Fruit fly (Drosophila melanogaster) whole organism, pupa: ENCODE results near the gene CG12171.

Experiments
- CG10348 ChIP-seq: fragments of 200-800 bp; sonication (Bioruptor generic); IDR thresholded peaks from 2 replicates; pipeline ENCODE4 v1.3.6; 2022; ENCODE audit warnings: missing biosample characterization, missing genetic modification characterization
- CG12605 ChIP-seq: fragments of 200-800 bp; sonication (Bioruptor generic); IDR thresholded peaks from 2 replicates; pipeline ENCODE4 v1.3.6; 2022; ENCODE audit warnings: missing biosample characterization, missing genetic modification characterization
- CG13204 ChIP-seq: fragments of 200-800 bp; sonication (Bioruptor generic); optimal IDR thresholded peaks from 2 replicates; lab custom pipeline; 2018; ENCODE audit warnings: missing biosample characterization, mild to moderate bottlenecking, missing genetic modification characterization, moderate library complexity
- CG14655 ChIP-seq: fragments of 200-800 bp; sonication (Bioruptor generic); optimal IDR thresholded peaks from 3 replicates; lab custom pipeline; 2017; ENCODE audit warnings: mild to moderate bottlenecking, missing biosample characterization, missing genetic modification reagents, missing genetic modification characterization
- CG15710 ChIP-seq: fragments of 200-800 bp; sonication (Bioruptor generic); optimal IDR thresholded peaks from 2 replicates; lab custom pipeline; 2018; ENCODE audit warnings: missing biosample characterization, mild to moderate bottlenecking, missing genetic modification characterization, moderate library complexity
- CG17806 ChIP-seq: fragments of 200-800 bp; sonication (Bioruptor generic); optimal IDR thresholded peaks from 2 replicates; lab custom pipeline; 2018; ENCODE audit warnings: missing biosample characterization, mild to moderate bottlenecking, missing genetic modification characterization, moderate library complexity
- CG32121 ChIP-seq: fragments of 200-800 bp; sonication (Bioruptor generic); IDR thresholded peaks from 2 replicates; pipeline ENCODE4 v1.3.6; 2022; ENCODE audit warnings: missing biosample characterization, missing genetic modification characterization
- CG34367 ChIP-seq: fragments of 200-800 bp; sonication (Bioruptor generic); optimal IDR thresholded peaks from 2 replicates; lab custom pipeline; 2018; ENCODE audit warnings: missing biosample characterization, mild to moderate bottlenecking, missing genetic modification characterization
- CG4496 ChIP-seq: fragments of 200-800 bp; sonication (Bioruptor generic); IDR thresholded peaks from 3 replicates; pipeline ENCODE4 v1.3.6; 2022; ENCODE audit warnings: missing biosample characterization, missing genetic modification characterization
- CG8159 ChIP-seq: fragments of 200-800 bp; sonication (Bioruptor generic); optimal IDR thresholded peaks from 3 replicates; lab custom pipeline; 2018; ENCODE audit warnings: missing biosample characterization, mild to moderate bottlenecking, missing genetic modification characterization, moderate library complexity
- CG9948 ChIP-seq: fragments of 200-800 bp; sonication (Bioruptor generic); optimal IDR thresholded peaks from 2 replicates; lab custom pipeline; 2018; ENCODE audit warnings: missing biosample characterization, mild to moderate bottlenecking, missing genetic modification characterization, moderate library complexity
- D1 ChIP-seq: fragments of 200-800 bp; sonication (Bioruptor generic); optimal IDR thresholded peaks from 2 replicates; lab custom pipeline; 2018; ENCODE audit warnings: missing biosample characterization, mild to moderate bottlenecking, missing genetic modification characterization, moderate library complexity
- EcR ChIP-seq: fragments of 200-800 bp; sonication (Bioruptor generic); optimal IDR thresholded peaks from 3 replicates; lab custom pipeline; 2019; ENCODE audit warnings: missing biosample characterization, missing genetic modification characterization, mild to moderate bottlenecking, moderate library complexity, missing genetic modification reagents
- Ets98B ChIP-seq: fragments of 200-800 bp; sonication (Bioruptor generic); IDR thresholded peaks from 2 replicates; pipeline ENCODE4 v1.3.6; 2022; ENCODE audit warnings: missing biosample characterization, missing genetic modification characterization
- Pif1A ChIP-seq: fragments of 200-800 bp; sonication (Bioruptor generic); optimal IDR thresholded peaks from 3 replicates; lab custom pipeline; 2016; ENCODE audit warnings: missing biosample characterization, missing genetic modification characterization
- Pif1B ChIP-seq: fragments of 200-800 bp; sonication (Bioruptor generic); optimal IDR thresholded peaks from 3 replicates; lab custom pipeline; 2016; ENCODE audit warnings: missing biosample characterization, missing genetic modification characterization
- Snoo ChIP-seq: fragments of 200-800 bp; sonication (Bioruptor generic); optimal IDR thresholded peaks from 3 replicates; lab custom pipeline; 2017; ENCODE audit warnings: missing biosample characterization, mild to moderate bottlenecking, missing genetic modification characterization, inconsistent platforms
- fd96Ca ChIP-seq: fragments of 200-800 bp; sonication (Bioruptor generic); IDR thresholded peaks from 3 replicates; pipeline ENCODE4 v1.3.6; 2022; ENCODE audit warnings: missing biosample characterization, missing genetic modification characterization
- gl ChIP-seq: fragments of 200-800 bp; sonication (Bioruptor generic); optimal IDR thresholded peaks from 2 replicates; lab custom pipeline; 2018; ENCODE audit warnings: missing biosample characterization, mild to moderate bottlenecking, missing genetic modification characterization
- rn ChIP-seq: fragments of 200-800 bp; sonication (Bioruptor generic); IDR thresholded peaks from 2 replicates; pipeline ENCODE4 v1.3.6; 2022; ENCODE audit warnings: missing biosample characterization, missing genetic modification characterization

The CG12171 gene

dm6 chr3R:5633437-5633836 lies at the start of gene CG12171:
TSS of gene CG12171 (plus strand) at chr3R:5633627.
- peak; percentile 18 for TF ChIP-seq EcR (GFP tag; lab: Kevin White, UChicago)
- no peak for TF ChIP-seq D1 (tag; lab: Kevin White, UChicago)

- TF ChIP-seq Pif1A (GFP tag; lab: Kevin White, UChicago) (no peak), CG4496 (GFP tag; lab: Robert Waterston, UW) (0 out of 3 replicates have a peak, but pooled peaks have one; percentile 46), fd96Ca (no peak), CG32121 (GFP tag; lab: Robert Waterston, UW) (0 out of 2 replicates have a peak, but pooled peaks have one; percentile 32), CG15710 (tag; lab: Kevin White, UChicago) (no peak), EcR (GFP tag; lab: Kevin White, UChicago) (no peak), CG10348 (GFP tag; lab: Robert Waterston, UW) (no peak), CG9948 (tag; lab: Kevin White, UChicago) (no peak), Ets98B (GFP tag; lab: Robert Waterston, UW) (peak; percentile 19; the same call in 1 of the 2 replicates), rn (0 out of 2 replicates have a peak, but pooled peaks have one; percentile 12), D1 (tag; lab: Kevin White, UChicago) (no peak), CG13204 (GFP tag; lab: Kevin White, UChicago) (no peak), Pif1B (GFP tag; lab: Kevin White, UChicago) (no peak), CG12605 (GFP tag; lab: Robert Waterston, UW) (0 out of 2 replicates have a peak, but pooled peaks have one; percentile 32), gl (no peak), CG34367 (tag; lab: Kevin White, UChicago) (no peak)
Observed at dm6 chr3R:5587863-5588519, 45.4 kb upstream of the CG12171 start, which contains the start of gene CG2926. TSS of gene CG2926 (minus strand) at chr3R:5588380.

- TF ChIP-seq CG15710 (tag; lab: Kevin White, UChicago) (no peak), CG14655 (GFP tag; lab: Kevin White, UChicago) (no peak), CG17806 (tag; lab: Kevin White, UChicago) (no peak), rn (no peak), D1 (tag; lab: Kevin White, UChicago) (no peak), Pif1A (GFP tag; lab: Kevin White, UChicago) (no peak), CG12605 (GFP tag; lab: Robert Waterston, UW) (no peak), fd96Ca (no peak), gl (no peak), Snoo (tag; lab: Kevin White, UChicago) (no peak), CG8159 (no peak)
- TF ChIP-seq, all 21 proteins: peak for 0
Observed at dm6 chr3R:5588573-5588972, 44.9 kb upstream of the CG12171 start, which contains the start of gene PolZ2. TSS of gene PolZ2 (plus strand) at chr3R:5588873.

- peak; percentile 15 for TF ChIP-seq CG15710 (tag; lab: Kevin White, UChicago)
- no peak for TF ChIP-seq CG4496 (GFP tag; lab: Robert Waterston, UW)
- TF ChIP-seq Pif1A (GFP tag; lab: Kevin White, UChicago) = no peak
- TF ChIP-seq EcR (GFP tag; lab: Kevin White, UChicago) = no peak
- TF ChIP-seq, all 21 proteins: peak for 1
Observed at dm6 chr3R:5591398-5591853, 42.0 kb upstream of the CG12171 start, which contains the start of the genes noi and Vha26. TSS of gene noi (minus strand) at chr3R:5591459. TSS of gene Vha26 (plus strand) at chr3R:5591763.

- TF ChIP-seq Pif1A (GFP tag; lab: Kevin White, UChicago) (no peak), CG4496 (GFP tag; lab: Robert Waterston, UW) (0 out of 3 replicates have a peak, but pooled peaks have one; percentile 34), CG17806 (tag; lab: Kevin White, UChicago) (no peak), fd96Ca (no peak), EcR (GFP tag; lab: Kevin White, UChicago) (peak; percentile 30)
- TF ChIP-seq, all 21 proteins: peak for 2
Observed at dm6 chr3R:5592009-5592572, 41.3 kb upstream of the CG12171 start.

dm6 chr3R:5594878-5595277 lies 38.5 kb upstream of the CG12171 start:
- TF ChIP-seq Pif1B (GFP tag; lab: Kevin White, UChicago) (no peak), CG12605 (GFP tag; lab: Robert Waterston, UW) (0 out of 2 replicates have a peak, but pooled peaks have one; percentile 20)
